Worm (Caenorhabditis elegans) whole organism, L4/young adult: ENCODE measurements around the gene T14B4.3.

Experiments
- W03F9.2 ChIP-seq: fragments of 150-350 bp; optimal IDR thresholded peaks from 2 replicates; lab custom pipeline; 2014; ENCODE audit warnings: missing biosample characterization, missing genetic modification characterization
- dao-5 ChIP-seq: sonication (generic microtip); optimal IDR thresholded peaks from 2 replicates; lab custom pipeline; 2016; ENCODE audit warnings: missing genotype, missing genetic modification characterization, moderate library complexity, missing compliant biosample characterization
- him-1 ChIP-seq: sonication (generic microtip); optimal IDR thresholded peaks from 2 replicates; lab custom pipeline; 2016; ENCODE audit warnings: missing genotype, missing genetic modification reagents, missing genetic modification characterization, missing compliant biosample characterization

Gene T14B4.3

DNA sequence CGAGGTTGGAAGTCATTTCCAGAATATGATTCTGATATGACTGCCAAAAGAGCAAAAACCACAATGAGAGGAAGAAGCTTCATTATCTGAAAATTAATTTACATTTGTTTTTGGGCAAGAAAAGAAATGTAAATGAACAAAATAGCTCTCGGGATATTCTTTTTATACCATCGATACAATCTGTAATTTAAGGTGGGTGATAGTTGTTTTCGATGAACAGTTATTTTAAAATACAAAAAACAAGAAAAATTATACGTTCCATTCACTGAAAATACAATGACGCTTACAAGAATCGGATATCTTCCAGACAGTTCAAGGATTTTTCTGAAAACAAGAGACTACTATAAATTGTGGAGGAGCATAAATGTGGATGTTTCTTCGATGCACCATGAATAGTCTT, 9.9 kb downstream of the T14B4.3 start, which contains the start of gene ins-15:
Gene ins-15 (minus strand): TSS at position 101 of the 400 bp plus-strand sequence.
- no peak for TF ChIP-seq him-1 (tag; lab: Kevin White, UChicago)
- no peak for TF ChIP-seq W03F9.2 (tag; lab: Kevin White, UChicago)
- TF ChIP-seq dao-5 (tag; lab: Kevin White, UChicago) = no peak

DNA sequence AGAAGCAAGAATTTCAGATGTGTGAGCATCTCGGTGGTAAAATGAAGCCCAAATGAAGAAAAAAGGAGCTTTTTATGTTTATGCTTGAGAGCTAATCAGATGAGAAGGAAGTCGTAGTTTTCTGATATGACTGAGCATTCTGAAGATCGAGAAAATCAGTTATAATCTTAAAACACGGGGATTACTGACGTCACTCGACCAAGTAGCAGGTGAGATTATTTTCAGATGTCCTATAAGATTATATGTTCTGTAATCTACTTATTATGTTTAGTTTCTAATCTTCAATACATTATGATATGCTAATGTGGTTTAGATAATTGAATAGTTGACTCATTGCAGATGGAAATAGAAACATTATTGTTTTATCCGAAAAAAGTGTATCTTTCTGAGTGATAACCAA, 11.0 kb downstream of the T14B4.3 start, which contains the start of gene ins-14:
Gene ins-14 (minus strand): TSS at position 32 of the 400 bp plus-strand sequence.
- TF ChIP-seq W03F9.2 (tag; lab: Kevin White, UChicago) = no peak

DNA sequence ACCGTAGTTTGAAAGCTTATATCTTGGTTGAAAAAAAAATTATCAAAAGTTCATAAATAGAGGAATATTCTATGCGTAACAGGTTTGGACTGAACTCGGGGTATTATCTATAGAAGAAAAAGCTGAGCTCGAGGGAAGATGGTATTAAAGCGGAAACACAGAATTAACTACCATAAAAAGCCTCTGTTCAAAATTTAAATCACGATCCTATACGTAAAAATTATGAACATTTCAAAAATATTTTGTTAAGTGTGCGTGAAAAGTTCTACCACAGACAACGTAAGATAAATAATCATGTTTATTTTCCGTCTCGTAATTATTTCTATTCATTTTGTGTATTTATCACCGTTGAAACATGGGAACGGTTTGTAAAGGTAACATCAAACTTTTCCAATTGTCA, 11.7 kb downstream of the T14B4.3 start, which contains the start of gene F41G3.5:
Gene F41G3.5 (plus strand): TSS at position 301 of the 400 bp plus-strand sequence.
- no peak for TF ChIP-seq him-1 (tag; lab: Kevin White, UChicago)
- no peak for TF ChIP-seq dao-5 (tag; lab: Kevin White, UChicago)
- TF ChIP-seq W03F9.2 (tag; lab: Kevin White, UChicago) = no peak

DNA sequence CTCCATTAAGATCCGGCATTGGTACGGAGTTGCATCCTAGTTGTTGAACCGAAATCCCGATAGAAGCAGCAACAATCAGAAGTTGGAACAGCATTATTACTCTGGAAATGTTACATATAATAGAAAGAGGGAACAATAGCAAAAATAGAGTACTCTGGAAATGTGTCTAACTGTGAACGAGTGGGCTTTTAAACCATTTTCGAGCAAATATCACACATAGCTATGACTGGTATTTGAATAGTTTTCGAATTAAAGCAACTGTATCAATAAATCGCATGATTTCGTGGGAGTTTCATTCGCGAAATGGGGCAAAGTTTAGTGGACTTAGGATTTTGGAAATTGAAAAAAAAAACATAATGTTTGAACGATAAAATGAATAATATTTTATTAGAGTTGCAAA, 14.7 kb downstream of the T14B4.3 start, which contains the start of gene F41G3.10:
Gene F41G3.10 (minus strand): TSS at position 101 of the 400 bp plus-strand sequence.
- no peak for TF ChIP-seq W03F9.2 (tag; lab: Kevin White, UChicago)
- TF ChIP-seq him-1 (tag; lab: Kevin White, UChicago) = no peak
- TF ChIP-seq dao-5 (tag; lab: Kevin White, UChicago) = no peak

DNA sequence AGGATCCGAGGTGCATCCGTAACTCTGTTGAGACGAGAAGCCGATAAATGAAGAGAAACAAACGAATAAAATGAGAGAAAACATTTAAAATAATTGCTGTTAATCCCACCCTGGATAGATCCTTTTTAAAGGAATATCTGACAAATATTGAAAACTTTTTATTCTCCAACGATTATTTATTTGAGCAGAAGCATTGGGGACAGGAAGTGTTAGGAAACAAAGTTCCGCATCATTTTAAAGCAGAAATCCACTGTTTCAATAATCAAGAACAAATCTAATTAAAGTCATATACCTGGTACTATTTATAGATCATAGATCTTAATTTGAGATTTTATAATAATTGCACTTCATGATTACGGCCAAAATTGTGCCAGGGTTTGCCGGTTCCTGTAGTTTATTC, 16.2 kb downstream of the T14B4.3 start, which contains the start of gene F41G3.20:
Gene F41G3.20 (minus strand): TSS at position 101 of the 400 bp plus-strand sequence.
- no peak for TF ChIP-seq him-1 (tag; lab: Kevin White, UChicago)
- TF ChIP-seq dao-5 (tag; lab: Kevin White, UChicago) = no peak
- TF ChIP-seq W03F9.2 (tag; lab: Kevin White, UChicago) = no peak

DNA sequence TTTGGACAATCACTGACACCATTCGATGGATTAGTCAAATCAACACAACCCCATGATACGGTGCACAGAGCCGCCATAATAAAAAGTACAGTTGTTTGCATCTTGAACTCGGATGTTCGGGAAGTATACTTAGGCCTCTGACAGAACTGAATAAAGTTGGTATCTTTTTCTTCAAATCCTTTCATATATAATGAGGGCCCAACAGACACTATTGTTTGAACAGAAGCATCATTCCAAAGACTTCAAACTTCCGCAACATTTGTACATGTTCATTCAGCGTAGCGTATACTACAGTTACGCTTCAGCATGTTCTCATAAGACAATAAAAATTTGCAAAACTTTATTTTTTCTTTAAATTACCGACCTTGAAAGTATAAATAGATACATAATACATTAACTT, 17.3 kb downstream of the T14B4.3 start, which contains the start of gene F41G3.19:
Gene F41G3.19 (minus strand): TSS at position 101 of the 400 bp plus-strand sequence.
- TF ChIP-seq him-1 (tag; lab: Kevin White, UChicago) (no peak), W03F9.2 (tag; lab: Kevin White, UChicago) (no peak), dao-5 (tag; lab: Kevin White, UChicago) (no peak)

DNA sequence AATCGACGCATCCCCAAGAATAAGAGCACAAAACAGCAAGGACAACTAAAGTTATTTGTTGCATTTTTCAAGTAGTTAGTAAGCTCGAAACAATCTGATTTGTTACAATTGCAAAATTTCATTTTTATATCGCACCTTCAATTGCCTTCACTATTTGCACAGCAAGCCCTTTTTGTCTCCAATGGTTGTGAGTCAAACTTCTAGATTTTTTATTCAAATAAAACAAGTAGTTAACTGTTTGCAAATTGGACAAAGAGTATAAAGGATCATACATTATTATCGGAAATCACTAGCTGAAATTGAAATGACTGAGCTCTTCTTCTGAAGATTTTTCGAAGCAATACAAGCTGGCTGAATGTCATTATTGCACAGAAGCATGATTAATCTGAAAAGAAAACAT, 18.1 kb downstream of the T14B4.3 start, which contains the start of gene F41G3.21:
Gene F41G3.21 (minus strand): TSS at position 101 of the 400 bp plus-strand sequence.
- TF ChIP-seq dao-5 (tag; lab: Kevin White, UChicago) (no peak), W03F9.2 (tag; lab: Kevin White, UChicago) (no peak), him-1 (tag; lab: Kevin White, UChicago) (no peak)

DNA sequence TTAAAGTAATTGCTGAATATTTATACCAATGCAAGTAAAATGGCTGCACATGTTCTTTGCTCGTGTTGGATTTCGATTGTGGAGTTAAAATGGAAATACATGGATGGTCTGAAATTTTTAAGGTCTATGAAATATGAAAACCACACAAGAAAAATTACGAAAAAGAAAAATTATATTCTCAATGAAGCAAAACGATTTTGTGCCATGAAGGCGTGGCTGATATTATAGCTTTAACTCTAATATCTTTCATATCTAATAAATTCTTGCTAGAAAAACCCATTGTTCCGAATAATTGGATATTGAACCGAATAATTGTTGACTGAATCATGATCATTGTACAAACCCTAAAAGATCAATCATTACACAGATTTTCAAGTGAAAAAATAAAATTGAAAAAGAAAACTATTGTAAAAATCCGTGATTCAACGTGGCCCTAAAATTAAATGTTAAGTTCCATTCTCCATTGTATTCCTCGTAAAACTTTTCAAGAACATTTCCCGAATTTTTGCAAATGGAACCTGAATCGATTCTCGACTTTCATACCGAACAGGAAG, 20.0 kb downstream of the T14B4.3 start, which contains the start of the genes srx-95 and fis-1:
Gene srx-95 (minus strand): TSS at position 101 of the 554 bp plus-strand sequence.
Gene fis-1 (plus strand): TSS at position 504 of the 554 bp plus-strand sequence.
- TF ChIP-seq dao-5 (tag; lab: Kevin White, UChicago) = no peak
- TF ChIP-seq W03F9.2 (tag; lab: Kevin White, UChicago) = no peak
- TF ChIP-seq him-1 (tag; lab: Kevin White, UChicago) = no peak

DNA sequence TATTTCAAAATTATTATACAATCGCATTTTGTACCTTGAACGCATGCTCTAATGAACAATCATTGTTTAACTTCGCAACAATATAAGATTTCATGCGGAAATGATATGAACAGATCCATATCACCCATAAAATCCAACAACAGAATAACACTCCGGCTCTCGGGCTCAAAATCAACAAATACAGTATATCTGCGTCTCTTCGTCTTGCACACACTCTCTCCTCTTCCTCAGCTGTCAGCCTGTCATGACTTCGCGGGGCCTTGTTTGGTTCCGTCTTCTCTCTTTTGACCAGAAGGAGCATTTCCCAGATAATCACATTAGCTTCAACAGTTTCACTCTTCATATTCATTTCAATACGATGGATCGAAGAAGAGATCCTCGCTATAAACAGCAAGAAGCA, 21.5 kb downstream of the T14B4.3 start, which contains the start of gene F41G3.3:
Gene F41G3.3 (plus strand): TSS at position 301 of the 400 bp plus-strand sequence.
- no peak for TF ChIP-seq W03F9.2 (tag; lab: Kevin White, UChicago)
- no peak for TF ChIP-seq dao-5 (tag; lab: Kevin White, UChicago)
- no peak for TF ChIP-seq him-1 (tag; lab: Kevin White, UChicago)

DNA sequence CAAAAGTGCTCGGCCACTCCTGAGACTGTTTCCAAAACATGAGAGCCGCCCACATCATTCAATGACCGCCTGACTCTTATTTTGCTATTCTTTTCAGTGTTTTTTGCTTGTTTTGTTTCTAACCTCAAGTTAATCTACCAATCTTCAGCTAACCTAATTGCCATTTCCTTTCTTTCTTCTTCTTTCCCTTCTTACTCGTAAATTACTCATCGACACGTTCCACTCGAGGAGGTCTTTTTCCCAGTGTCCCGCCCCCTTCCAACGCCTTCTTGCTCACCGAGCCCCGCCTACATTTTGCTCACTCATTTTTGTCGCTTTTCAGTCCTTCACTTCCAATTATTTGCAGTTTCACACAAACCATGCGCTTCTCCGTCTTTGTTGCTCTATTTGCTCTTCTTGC, 30.0 kb downstream of the T14B4.3 start, which contains the start of gene nlp-50:
Gene nlp-50 (plus strand): TSS at position 301 of the 400 bp plus-strand sequence.
- TF ChIP-seq dao-5 (tag; lab: Kevin White, UChicago) = no peak
- TF ChIP-seq W03F9.2 (tag; lab: Kevin White, UChicago) = no peak
- no peak for TF ChIP-seq him-1 (tag; lab: Kevin White, UChicago)

DNA sequence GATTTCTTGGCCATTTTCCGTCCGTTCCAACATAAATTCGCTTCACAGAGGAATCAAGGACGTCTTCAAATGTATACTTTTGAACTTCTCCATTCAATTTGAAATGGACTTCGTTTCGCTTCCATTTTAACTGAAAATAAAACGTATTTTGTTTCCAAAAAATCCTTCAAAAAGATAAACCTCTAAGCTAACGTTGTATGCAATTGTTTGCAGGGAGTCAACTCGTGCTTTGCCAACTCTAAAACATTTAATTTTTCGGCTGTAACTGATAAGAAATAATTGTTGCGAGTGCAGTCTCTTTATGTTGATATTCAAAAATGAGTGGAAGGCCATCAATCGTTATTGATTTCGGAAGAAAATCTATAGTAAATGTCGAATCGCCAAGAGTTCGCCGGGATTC, 33.3 kb downstream of the T14B4.3 start, which contains the start of gene F41G3.18:
Gene F41G3.18 (plus strand): TSS at position 301 of the 400 bp plus-strand sequence.
- TF ChIP-seq W03F9.2 (tag; lab: Kevin White, UChicago) (no peak), dao-5 (tag; lab: Kevin White, UChicago) (no peak), him-1 (tag; lab: Kevin White, UChicago) (no peak)

DNA sequence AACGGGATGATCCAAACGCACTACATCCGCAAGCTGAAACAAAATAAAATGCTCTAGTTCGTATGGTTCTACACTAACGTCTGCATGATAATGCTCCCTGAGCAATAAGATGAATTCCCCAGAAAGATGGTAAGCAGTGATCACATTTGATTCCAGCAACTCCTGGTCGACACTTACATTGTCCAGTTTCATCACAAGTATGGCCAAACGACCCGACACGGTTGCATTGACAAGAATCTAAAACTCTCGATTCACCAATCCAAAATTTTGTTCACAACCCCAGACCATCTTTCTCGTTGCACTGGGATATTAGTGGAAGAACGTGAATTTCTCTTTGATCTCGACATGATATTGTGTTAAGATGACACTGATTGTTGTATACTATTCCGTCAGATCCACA, 35.3 kb downstream of the T14B4.3 start:
- no peak for TF ChIP-seq him-1 (tag; lab: Kevin White, UChicago)
- no peak for TF ChIP-seq W03F9.2 (tag; lab: Kevin White, UChicago)
- TF ChIP-seq dao-5 (tag; lab: Kevin White, UChicago) = no peak

DNA sequence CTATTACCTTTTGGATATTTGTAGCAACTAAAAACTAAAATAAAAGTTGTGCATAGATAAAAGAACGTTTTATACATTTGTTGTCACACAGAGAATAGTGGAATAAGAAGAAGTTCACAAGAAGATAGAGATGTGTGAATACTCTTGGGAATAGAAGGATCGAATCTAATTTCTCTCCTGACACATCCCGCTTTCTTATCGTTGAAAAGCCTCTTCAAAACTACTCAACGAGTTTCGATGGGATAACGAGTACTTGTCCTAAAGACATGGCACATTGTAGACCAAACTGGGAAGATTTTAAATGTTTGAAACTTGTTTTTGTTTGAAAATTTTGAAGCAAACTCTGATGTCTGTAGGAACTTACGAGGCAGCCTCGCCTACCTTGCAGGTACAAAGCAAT, 37.7 kb downstream of the T14B4.3 start:
- TF ChIP-seq W03F9.2 (tag; lab: Kevin White, UChicago) (no peak), dao-5 (tag; lab: Kevin White, UChicago) (no peak)
